Worm (Caenorhabditis elegans): Measurements from ENCODE around the gene C01G10.15.

DNA sequence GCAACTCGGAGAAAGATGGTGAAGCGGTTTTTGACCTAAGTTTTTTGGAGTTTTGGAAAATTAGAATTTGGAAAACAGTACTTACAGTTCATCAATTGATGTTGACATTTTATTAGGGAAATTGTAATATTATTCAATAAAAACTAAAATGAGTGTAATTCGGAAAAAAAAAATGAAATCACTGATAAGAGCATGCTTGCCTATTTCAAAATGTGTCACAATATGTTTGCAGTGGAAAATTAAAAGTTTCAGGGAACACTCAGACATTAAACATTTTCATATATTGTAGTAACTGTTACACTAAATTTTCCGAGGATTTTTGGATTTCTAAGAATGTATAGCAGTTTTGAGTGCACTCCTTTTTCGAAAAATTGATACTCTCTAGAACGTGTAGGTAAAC is 34.7 kb downstream of the C01G10.15 start, which contains the start of the genes fbxa-82 and C25D7.5:
- TF ChIP-seq ztf-25 (GFP tag; IDR thresholded peaks at IDR 0.05) (no peak), sea-2 (GFP tag; IDR thresholded peaks at IDR 0.05) (no peak), snpc-3.4 (tag; optimal IDR thresholded peaks at IDR 0.05) (no peak), ceh-40 (GFP tag; IDR thresholded peaks at IDR 0.05) (no peak), snpc-4 (GFP tag; optimal IDR thresholded peaks at IDR 0.05) (no peak), snpc-4 (tag; optimal IDR thresholded peaks at IDR 0.05) (no peak), F23B12.7 (tag; optimal IDR thresholded peaks at IDR 0.05; ENCODE audit: insufficient read depth) (no peak), ccch-3 (GFP tag; optimal IDR thresholded peaks at IDR 0.05) (no peak), F57C9.4 (tag; optimal IDR thresholded peaks at IDR 0.05) (no peak), nfya-2 (GFP tag; IDR thresholded peaks at IDR 0.05) (no peak), ceh-79 (tag; optimal IDR thresholded peaks at IDR 0.05) (no peak), B0035.1 (tag; optimal IDR thresholded peaks at IDR 0.05) (no peak), hmg-20 (GFP tag; IDR thresholded peaks at IDR 0.05) (no peak), C17E4.6 (GFP tag; IDR thresholded peaks at IDR 0.05) (no peak), nhr-80 (tag; optimal IDR thresholded peaks at IDR 0.05) (no peak)

All from whole organism, young adult.